Fruit fly (Drosophila melanogaster) whole organism, embryonic: ENCODE results near the gene Uch-L5R.

ENCODE experiments used
- Atf3 ChIP-seq: fragments of 200-800 bp; sonication (Bioruptor generic); optimal IDR thresholded peaks from 3 replicates; lab custom pipeline; 2016; ENCODE audit warnings: missing biosample characterization, missing genetic modification characterization
- Blimp-1 ChIP-seq: fragments of 200-800 bp; sonication (Bioruptor generic); optimal IDR thresholded peaks from 3 replicates; lab custom pipeline; 2018; ENCODE audit warnings: missing biosample characterization, missing genetic modification characterization, mild to moderate bottlenecking, moderate library complexity, missing genetic modification reagents
- CG10147 ChIP-seq: fragments of 200-800 bp; sonication (Bioruptor generic); optimal IDR thresholded peaks from 2 replicates; lab custom pipeline; 2019; ENCODE audit warnings: missing biosample characterization, mild to moderate bottlenecking, missing genetic modification characterization, moderate library complexity
- CG10979 ChIP-seq: fragments of 200-800 bp; sonication (Bioruptor generic); optimal IDR thresholded peaks from 2 replicates; lab custom pipeline; 2018; ENCODE audit warnings: missing biosample characterization, mild to moderate bottlenecking, missing genetic modification characterization, moderate library complexity
- CG11093 ChIP-seq: fragments of 200-800 bp; sonication (Bioruptor generic); IDR thresholded peaks from 3 replicates; pipeline ENCODE4 v1.3.6; 2022; ENCODE audit warnings: missing biosample characterization, missing genetic modification characterization
- CG11695 ChIP-seq: fragments of 200-800 bp; sonication (Bioruptor generic); IDR thresholded peaks from 3 replicates; pipeline ENCODE4 v1.3.6; 2022; ENCODE audit warnings: missing biosample characterization, missing genetic modification characterization
- CG12219 ChIP-seq: fragments of 200-800 bp; sonication (Bioruptor generic); optimal IDR thresholded peaks from 3 replicates; lab custom pipeline; 2018; ENCODE audit warnings: missing biosample characterization, mild to moderate bottlenecking, missing genetic modification characterization
- CG12659 ChIP-seq: fragments of 200-800 bp; sonication (Bioruptor generic); optimal IDR thresholded peaks from 3 replicates; lab custom pipeline; 2017; ENCODE audit warnings: mild to moderate bottlenecking, missing biosample characterization, missing genetic modification reagents, missing genetic modification characterization
- CG13287 ChIP-seq: fragments of 200-800 bp; sonication (Bioruptor generic); IDR thresholded peaks from 2 replicates; pipeline ENCODE4 v1.3.6; 2022; ENCODE audit warnings: missing biosample characterization, missing genetic modification characterization; ENCODE audit not compliant: partially characterized antibody
- CG14050 ChIP-seq: fragments of 200-800 bp; sonication (Bioruptor generic); IDR thresholded peaks from 3 replicates; pipeline ENCODE4 v1.3.6; 2022; ENCODE audit warnings: missing biosample characterization, missing genetic modification characterization
- CG15696 ChIP-seq: fragments of 200-800 bp; sonication (Bioruptor generic); optimal IDR thresholded peaks from 2 replicates; lab custom pipeline; 2019; ENCODE audit warnings: missing biosample characterization, mild to moderate bottlenecking, missing genetic modification characterization, moderate library complexity
- CG16815 ChIP-seq: fragments of 200-800 bp; sonication (Bioruptor generic); optimal IDR thresholded peaks from 3 replicates; lab custom pipeline; 2017; ENCODE audit warnings: missing biosample characterization, mild to moderate bottlenecking, missing genetic modification characterization
- CG17912 ChIP-seq: fragments of 200-800 bp; sonication (Bioruptor generic); optimal IDR thresholded peaks from 2 replicates; lab custom pipeline; 2018; ENCODE audit warnings: missing biosample characterization, mild to moderate bottlenecking, missing genetic modification characterization
- CG2120 ChIP-seq: fragments of 200-800 bp; sonication (Bioruptor generic); optimal IDR thresholded peaks from 3 replicates; lab custom pipeline; 2016; ENCODE audit warnings: missing biosample characterization, missing genetic modification characterization
- CG2129 ChIP-seq: fragments of 200-800 bp; sonication (Bioruptor generic); IDR thresholded peaks from 2 replicates; pipeline ENCODE4 v1.3.6; 2022; ENCODE audit warnings: missing biosample characterization, missing genetic modification characterization; ENCODE audit not compliant: partially characterized antibody
- CG43689 ChIP-seq: fragments of 200-800 bp; sonication (Bioruptor generic); IDR thresholded peaks from 2 replicates; pipeline ENCODE4 v1.3.6; 2022; ENCODE audit warnings: missing biosample characterization, missing genetic modification characterization
- CG8924 ChIP-seq: fragments of 200-800 bp; optimal IDR thresholded peaks from 3 replicates; lab custom pipeline; 2019; ENCODE audit warnings: missing biosample characterization, mild to moderate bottlenecking, missing genetic modification characterization, moderate library complexity
- CG9876 ChIP-seq: fragments of 200-800 bp; sonication (Bioruptor generic); optimal IDR thresholded peaks from 2 replicates; lab custom pipeline; 2016; ENCODE audit warnings: missing biosample characterization, missing genetic modification characterization
- Chrac-16 ChIP-seq: fragments of 200-800 bp; sonication (Bioruptor generic); optimal IDR thresholded peaks from 3 replicates; lab custom pipeline; 2016; ENCODE audit warnings: missing biosample characterization, missing genetic modification characterization
- Dip2 ChIP-seq: fragments of 200-800 bp; sonication (Bioruptor generic); IDR thresholded peaks from 2 replicates; pipeline ENCODE4 v1.3.6; 2022; ENCODE audit warnings: missing biosample characterization, missing genetic modification characterization
- Dll ChIP-seq: fragments of 200-800 bp; sonication (Bioruptor generic); IDR thresholded peaks from 4 replicates; pipeline ENCODE4 v1.3.6; 2022; ENCODE audit warnings: missing biosample characterization, missing genetic modification characterization; ENCODE audit not compliant: partially characterized antibody
- Dref ChIP-seq: fragments of 200-800 bp; sonication (Bioruptor generic); IDR thresholded peaks from 2 replicates; pipeline ENCODE4 v1.3.6; 2022; ENCODE audit warnings: missing biosample characterization, missing genetic modification characterization
- E2f1 ChIP-seq: fragments of 200-800 bp; sonication (Bioruptor generic); IDR thresholded peaks from 2 replicates; pipeline ENCODE4 v1.3.6; 2022; ENCODE audit warnings: missing biosample characterization, missing genetic modification characterization
- NC2α ChIP-seq: fragments of 200-800 bp; sonication (Bioruptor generic); optimal IDR thresholded peaks from 2 replicates; lab custom pipeline; 2016; ENCODE audit warnings: missing biosample characterization, missing genetic modification characterization
- Usf ChIP-seq: fragments of 200-800 bp; sonication (Bioruptor generic); optimal IDR thresholded peaks from 2 replicates; lab custom pipeline; 2017; ENCODE audit warnings: missing genotype, missing biosample characterization, missing genetic modification characterization
- Vsx1 ChIP-seq: fragments of 200-800 bp; sonication (Bioruptor generic); optimal IDR thresholded peaks from 2 replicates; lab custom pipeline; 2017; ENCODE audit warnings: missing biosample characterization, mild to moderate bottlenecking, missing genetic modification characterization, missing genetic modification reagents
- YL-1 ChIP-seq: fragments of 200-800 bp; sonication (Bioruptor generic); optimal IDR thresholded peaks from 3 replicates; lab custom pipeline; 2017; ENCODE audit warnings: missing biosample characterization, mild to moderate bottlenecking, missing genetic modification characterization
- az2 ChIP-seq: fragments of 200-800 bp; sonication (Bioruptor generic); optimal IDR thresholded peaks from 3 replicates; lab custom pipeline; 2016; ENCODE audit warnings: missing biosample characterization, missing genetic modification characterization
- bbx ChIP-seq: fragments of 200-800 bp; sonication (Bioruptor generic); IDR thresholded peaks from 2 replicates; pipeline ENCODE4 v1.3.6; 2022; ENCODE audit warnings: missing biosample characterization, missing genetic modification characterization; ENCODE audit not compliant: partially characterized antibody
- br ChIP-seq: fragments of >200 bp; optimal IDR thresholded peaks from 2 replicates; lab custom pipeline; 2017
- da ChIP-seq: fragments of 200-800 bp; sonication (Bioruptor generic); optimal IDR thresholded peaks from 2 replicates; lab custom pipeline; 2016; ENCODE audit warnings: missing biosample characterization, missing genetic modification characterization
- ewg ChIP-seq: fragments of 200-800 bp; sonication (Bioruptor generic); optimal IDR thresholded peaks from 3 replicates; lab custom pipeline; 2017; ENCODE audit warnings: mild to moderate bottlenecking, missing biosample characterization, missing genetic modification reagents, missing genetic modification characterization
- hb ChIP-seq: fragments of 200-800 bp; sonication (Bioruptor generic); IDR thresholded peaks from 3 replicates; pipeline ENCODE4 v1.3.6; 2022; ENCODE audit warnings: missing biosample characterization, missing genetic modification characterization; ENCODE audit not compliant: partially characterized antibody
- ind ChIP-seq: fragments of 200-800 bp; sonication (Bioruptor generic); optimal IDR thresholded peaks from 3 replicates; lab custom pipeline; 2016; ENCODE audit warnings: missing biosample characterization, missing genetic modification characterization
- mam ChIP-seq: fragments of 200-800 bp; sonication (Bioruptor generic); optimal IDR thresholded peaks from 3 replicates; lab custom pipeline; 2016; ENCODE audit warnings: missing biosample characterization, missing genetic modification characterization
- mld ChIP-seq: fragments of 200-800 bp; sonication (Bioruptor generic); IDR thresholded peaks from 3 replicates; pipeline ENCODE4 v1.3.6; 2022; ENCODE audit warnings: missing biosample characterization, missing genetic modification characterization; ENCODE audit not compliant: partially characterized antibody
- nau ChIP-seq: fragments of 200-800 bp; sonication (Bioruptor generic); optimal IDR thresholded peaks from 3 replicates; lab custom pipeline; 2017; ENCODE audit warnings: missing biosample characterization, mild to moderate bottlenecking, missing genetic modification characterization, missing genetic modification reagents
- peb ChIP-seq: fragments of 200-800 bp; sonication (Bioruptor generic); IDR thresholded peaks from 2 replicates; pipeline ENCODE4 v1.3.6; 2022; ENCODE audit warnings: missing biosample characterization, missing genetic modification characterization
- phol ChIP-seq: fragments of 200-800 bp; sonication (Bioruptor generic); optimal IDR thresholded peaks from 3 replicates; lab custom pipeline; 2018; ENCODE audit warnings: missing biosample characterization, mild to moderate bottlenecking, missing genetic modification characterization, moderate library complexity
- shn ChIP-seq: fragments of 200-800 bp; sonication (Bioruptor generic); optimal IDR thresholded peaks from 3 replicates; lab custom pipeline; 2016; ENCODE audit warnings: missing biosample characterization, missing genetic modification characterization
- tio ChIP-seq: fragments of 200-800 bp; sonication (Bioruptor generic); optimal IDR thresholded peaks from 2 replicates; lab custom pipeline; 2017; ENCODE audit warnings: missing biosample characterization, missing genetic modification characterization, inconsistent platforms

The Uch-L5R gene

dm6 chrX:12018440-12019101 is 37.9 kb downstream of the Uch-L5R start, which contains the start of gene Lsm12a (continued):
- TF ChIP-seq hb = peak; percentile 60; the same call in 1 of the 3 replicates
- peak; percentile 20; the same call in 1 of the 2 replicates for TF ChIP-seq CG2129
- TF ChIP-seq Vsx1 (GFP tag; lab: Kevin White, UChicago) = no peak
- peak; percentile 75 for TF ChIP-seq bbx
- no peak for TF ChIP-seq CG17912 (GFP tag; lab: Kevin White, UChicago)
- TF ChIP-seq shn (GFP tag; lab: Kevin White, UChicago) = no peak
- no peak for TF ChIP-seq mam
- TF ChIP-seq CG10979 = no peak
- no peak for TF ChIP-seq Dip2
- no peak for TF ChIP-seq ewg (GFP tag; lab: Kevin White, UChicago)
- TF ChIP-seq CG9876 = no peak
- no peak for TF ChIP-seq Atf3
- 0 out of 3 replicates have a peak, but pooled peaks have one; percentile 35 for TF ChIP-seq mld
- no peak for TF ChIP-seq tio (GFP tag; lab: Kevin White, UChicago)
- no peak for TF ChIP-seq da (GFP tag; lab: Kevin White, UChicago)
- peak; percentile 21 for TF ChIP-seq YL-1 (GFP tag; lab: Kevin White, UChicago)
- peak; percentile 15 for TF ChIP-seq CG8924 (tag; lab: Kevin White, UChicago)
- no peak for TF ChIP-seq CG15696 (tag; lab: Kevin White, UChicago)
- no peak for TF ChIP-seq nau (GFP tag; lab: Kevin White, UChicago)
- TF ChIP-seq NC2α (GFP tag; lab: Kevin White, UChicago) = no peak
- no peak for TF ChIP-seq Usf (GFP tag; lab: Kevin White, UChicago)
- no peak for TF ChIP-seq peb (GFP tag; lab: Robert Waterston, UW)
- TF ChIP-seq br (lab: Kevin White, UChicago) = no peak
- no peak for TF ChIP-seq CG14050
- no peak for TF ChIP-seq Chrac-16 (GFP tag; lab: Kevin White, UChicago)
- peak; percentile 77 for TF ChIP-seq Dref (GFP tag; lab: Robert Waterston, UW)
- peak; percentile 23 for TF ChIP-seq CG12659
- TF ChIP-seq CG11093 (GFP tag; lab: Robert Waterston, UW) = no peak
- peak; percentile 1 for TF ChIP-seq phol (tag; lab: Kevin White, UChicago)
- TF ChIP-seq Blimp-1 (GFP tag; lab: Kevin White, UChicago) = peak; percentile 46
- no peak for TF ChIP-seq CG12219 (GFP tag; lab: Kevin White, UChicago)
- no peak for TF ChIP-seq CG11695 (GFP tag; lab: Robert Waterston, UW)
- no peak for TF ChIP-seq CG43689
- TF ChIP-seq Dll (GFP tag; lab: Robert Waterston, UW) = 0 out of 4 replicates have a peak, but pooled peaks have one; percentile 45
- TF ChIP-seq CG13287 = peak; percentile 27; the same call in 1 of the 2 replicates
- TF ChIP-seq E2f1 (GFP tag; lab: Robert Waterston, UW) = no peak
- TF ChIP-seq ind (GFP tag; lab: Kevin White, UChicago) = no peak
- no peak for TF ChIP-seq CG16815 (GFP tag; lab: Kevin White, UChicago)
- TF ChIP-seq CG10147 (GFP tag; lab: Kevin White, UChicago) = no peak
- TF ChIP-seq CG2120 (GFP tag; lab: Kevin White, UChicago) = no peak
- TF ChIP-seq az2 (GFP tag; lab: Kevin White, UChicago) = no peak
